Fruit fly (Drosophila melanogaster) S2 (cell line): Measurements from ENCODE around the gene Prestin.

ENCODE experiments used
- CG8478 ChIP-seq: fragments of >200 bp; optimal IDR thresholded peaks from 2 replicates; lab custom pipeline; 2018
- CTCF ChIP-seq, 2 experiments: fragments of >200 bp; optimal IDR thresholded peaks; 2 replicates each; lab custom pipeline; 2018

- TF ChIP-seq CG8478 (lab: Kevin White, UChicago) (no peak), CTCF (optimal IDR thresholded peaks at IDR 0.05; lab: Kevin White, UChicago) (no peak)
These were observed 5.4 kb downstream of the Prestin start for dm6 chr3L:17902186-17902585.
